Fruit fly (Drosophila melanogaster) whole organism, prepupa: Measurements from ENCODE around the gene ND-MLRQ.

Experiments used
- Eip78C ChIP-seq: fragments of 200-800 bp; sonication (Bioruptor generic); peaks from one replicate; lab custom pipeline; 2016; ENCODE audit warnings: missing biosample characterization, missing genetic modification characterization
- Hr39 ChIP-seq: fragments of 200-800 bp; sonication (Bioruptor generic); optimal IDR thresholded peaks from 2 replicates; lab custom pipeline; 2016; ENCODE audit warnings: missing biosample characterization, missing genetic modification characterization
- Sox102F ChIP-seq: fragments of 200-800 bp; sonication (Bioruptor generic); optimal IDR thresholded peaks from 2 replicates; lab custom pipeline; 2016; ENCODE audit warnings: missing biosample characterization, mild to moderate bottlenecking, missing genetic modification characterization
- eg ChIP-seq: fragments of 200-800 bp; sonication (Bioruptor generic); IDR thresholded peaks from 3 replicates; pipeline ENCODE4 v1.3.6; 2022; ENCODE audit warnings: missing biosample characterization, missing genetic modification characterization
- net ChIP-seq: fragments of 200-800 bp; sonication (Bioruptor generic); optimal IDR thresholded peaks from 3 replicates; lab custom pipeline; 2016; ENCODE audit warnings: missing biosample characterization, missing genetic modification characterization
- salr ChIP-seq, 2 experiments: fragments of 200-800 bp; sonication (Bioruptor generic); optimal IDR thresholded peaks; 3 replicates each; lab custom pipeline; 2016 to 2018; ENCODE audit warnings: missing biosample characterization in 2 of 2, missing genetic modification characterization in 2 of 2, mild to moderate bottlenecking in 1 of 2
- spab ChIP-seq: fragments of 200-800 bp; sonication (Bioruptor generic); optimal IDR thresholded peaks from 2 replicates; lab custom pipeline; 2017; ENCODE audit warnings: missing biosample characterization, mild to moderate bottlenecking, missing genetic modification characterization, missing genetic modification reagents

- TF ChIP-seq Sox102F (GFP tag; lab: Kevin White, UChicago) (no peak), net (GFP tag; lab: Kevin White, UChicago) (no peak), salr (GFP tag; optimal IDR thresholded peaks at IDR 0.05; lab: Kevin White, UChicago) (no peak), spab (GFP tag; lab: Kevin White, UChicago) (no peak), Hr39 (no peak), Eip78C (no peak), eg (GFP tag; lab: Robert Waterston, UW) (no peak)
Measured at dm6 chr3L:23346715-23347114, 7.6 kb downstream of the ND-MLRQ start.
